Fruit fly (Drosophila melanogaster): Measurements from ENCODE around the gene Cbp80.

Cbp80 gene

dm6 chrX:4684444-4684924, 34.7 kb downstream of the Cbp80 start (continued):
- peak; percentile 67 for TF ChIP-seq fd96Cb (tag; optimal IDR thresholded peaks at IDR 0.05)
- peak; percentile 58 for TF ChIP-seq org-1 (GFP tag; optimal IDR thresholded peaks at IDR 0.05)
- peak; percentile 66 for TF ChIP-seq Lim3 (GFP tag; IDR thresholded peaks at IDR 0.05)
- peak; percentile 87 for TF ChIP-seq CG6175 (GFP tag; IDR thresholded peaks at IDR 0.05)
- TF ChIP-seq nom (GFP tag; optimal IDR thresholded peaks at IDR 0.05) = peak; percentile 57
- no peak for TF ChIP-seq CkIIα-i1 (GFP tag; IDR thresholded peaks at IDR 0.05)
- TF ChIP-seq Poxn (GFP tag; IDR thresholded peaks at IDR 0.05) = peak; percentile 52
- TF ChIP-seq Doc2 (GFP tag; IDR thresholded peaks at IDR 0.05) = peak; percentile 37; the same call in 1 of the 2 replicates
- TF ChIP-seq CG5245 (GFP tag; optimal IDR thresholded peaks at IDR 0.05) = peak; percentile 70
- peak; percentile 79 for TF ChIP-seq Rx (GFP tag; IDR thresholded peaks at IDR 0.05)
- TF ChIP-seq sisA (GFP tag; IDR thresholded peaks at IDR 0.05) = peak; percentile 84
- TF ChIP-seq Drgx (GFP tag; IDR thresholded peaks at IDR 0.05) = peak; percentile 79
- peak; percentile 78; the same call in 2 of the 3 replicates for TF ChIP-seq Opbp (GFP tag; IDR thresholded peaks at IDR 0.05; ENCODE audit: partially characterized antibody)
- TF ChIP-seq CG18599 (GFP tag; optimal IDR thresholded peaks at IDR 0.05) = peak; percentile 89
- peak; percentile 58 for TF ChIP-seq da (GFP tag; optimal IDR thresholded peaks at IDR 0.05)
- peak; percentile 74 for TF ChIP-seq CG17359 (tag; optimal IDR thresholded peaks at IDR 0.05)
- peak; percentile 31 for TF ChIP-seq salm (tag; optimal IDR thresholded peaks at IDR 0.05)
- peak; percentile 54 for TF ChIP-seq Jarid2 (GFP tag; optimal IDR thresholded peaks at IDR 0.05)
- TF ChIP-seq Antp (GFP tag; optimal IDR thresholded peaks at IDR 0.05) = peak; percentile 92
- no peak for TF ChIP-seq Kr (GFP tag; optimal IDR thresholded peaks at IDR 0.05)
- peak; percentile 71 for TF ChIP-seq CG18011 (GFP tag; optimal IDR thresholded peaks at IDR 0.05)
- peak; percentile 75 for TF ChIP-seq ssp (GFP tag; IDR thresholded peaks at IDR 0.05)
- peak; percentile 88 for TF ChIP-seq CG12155 (GFP tag; optimal IDR thresholded peaks at IDR 0.05)
- TF ChIP-seq al (GFP tag; IDR thresholded peaks at IDR 0.05) = peak; percentile 87
- TF ChIP-seq CG2712 (tag; optimal IDR thresholded peaks at IDR 0.05) = peak; percentile 75
- peak; percentile 98 for TF ChIP-seq kay (GFP tag; optimal IDR thresholded peaks at IDR 0.05)
- peak; percentile 91 for TF ChIP-seq CHES-1-like (GFP tag; optimal IDR thresholded peaks at IDR 0.05)
- TF ChIP-seq scrt (GFP tag; optimal IDR thresholded peaks at IDR 0.05) = peak; percentile 64
- TF ChIP-seq ci (GFP tag; IDR thresholded peaks at IDR 0.05) = peak; percentile 88
- peak; percentile 83 for TF ChIP-seq pum (GFP tag; optimal IDR thresholded peaks at IDR 0.05)
- peak; percentile 88 for TF ChIP-seq Aef1 (GFP tag; IDR thresholded peaks at IDR 0.05)
- no peak for TF ChIP-seq Lpt (GFP tag; optimal IDR thresholded peaks at IDR 0.05)
- peak; percentile 88 for TF ChIP-seq sens-2 (GFP tag; IDR thresholded peaks at IDR 0.05)
- TF ChIP-seq croc (GFP tag; conservative IDR thresholded peaks at IDR 0.05) = peak; percentile 52
- peak; percentile 78 for TF ChIP-seq CG4617 (GFP tag; optimal IDR thresholded peaks at IDR 0.05; ENCODE audit: borderline replicate concordance)
- peak; percentile 11 for TF ChIP-seq Spps (tag; optimal IDR thresholded peaks at IDR 0.05)
- TF ChIP-seq pzg (GFP tag; optimal IDR thresholded peaks at IDR 0.05) = peak; percentile 94
- peak; percentile 58 for TF ChIP-seq CG30020 (tag; optimal IDR thresholded peaks at IDR 0.05)
- peak; percentile 67 to 82 for TF ChIP-seq chif (GFP tag; optimal IDR thresholded peaks at IDR 0.05)
- TF ChIP-seq CG15479 (GFP tag; optimal IDR thresholded peaks at IDR 0.05) = peak; percentile 81
- peak in 1 of 2 experiments; percentile 43 for TF ChIP-seq crp (GFP tag; optimal IDR thresholded peaks at IDR 0.05)
- TF ChIP-seq chm (GFP tag; IDR thresholded peaks at IDR 0.05) = peak; percentile 85
- peak; percentile 66 for TF ChIP-seq CG11723 (GFP tag; optimal IDR thresholded peaks at IDR 0.05)
- peak; percentile 59 for TF ChIP-seq Hey (tag; optimal IDR thresholded peaks at IDR 0.05)
- peak; percentile 51; the same call in 1 of the 3 replicates for TF ChIP-seq jigr1 (GFP tag; IDR thresholded peaks at IDR 0.05)
- TF ChIP-seq sim (GFP tag; IDR thresholded peaks at IDR 0.05) = peak; percentile 39; the same call in 1 of the 2 replicates
- TF ChIP-seq GATAe (GFP tag; conservative IDR thresholded peaks at IDR 0.05) = peak; percentile 72; the same call in 1 of the 2 replicates
- TF ChIP-seq CG14050 (GFP tag; IDR thresholded peaks at IDR 0.05) = peak; percentile 88
- peak; percentile 62 for TF ChIP-seq Dref (GFP tag; IDR thresholded peaks at IDR 0.05)
- TF ChIP-seq lov (optimal IDR thresholded peaks at IDR 0.05) = no peak
- TF ChIP-seq lov (GFP tag; IDR thresholded peaks at IDR 0.05) = peak; percentile 58; the same call in 1 of the 3 replicates
